Worm (Caenorhabditis elegans) whole organism, dauer: ENCODE results near the gene T24F1.4.

Experiments
- unc-62 ChIP-seq: sonication (generic microtip); optimal IDR thresholded peaks from 2 replicates; lab custom pipeline; 2017; ENCODE audit warnings: missing biosample characterization, missing genetic modification reagents, missing genetic modification characterization

Gene T24F1.4

ce11 chrII:11314165-11314564 is at the start of gene T24F1.4:
Gene T24F1.4 (minus strand): TSS chrII:11314265.
- TF ChIP-seq unc-62 = no peak

ce11 chrII:11361751-11362150 is 47.7 kb upstream of the T24F1.4 start:
- no peak for TF ChIP-seq unc-62

ce11 chrII:11353471-11353870 is 39.4 kb upstream of the T24F1.4 start:
- no peak for TF ChIP-seq unc-62

ce11 chrII:11351599-11351998 is 37.5 kb upstream of the T24F1.4 start, which contains the start of gene clh-2:
Gene clh-2 (plus strand): TSS chrII:11351899.
- TF ChIP-seq unc-62 = no peak

- no peak for TF ChIP-seq unc-62
Observed at ce11 chrII:11349892-11350291, 35.8 kb upstream of the T24F1.4 start, which contains the start of gene dph-5. Gene dph-5 (plus strand): TSS chrII:11350192.

- no peak for TF ChIP-seq unc-62
Observed at ce11 chrII:11347878-11348556, 34.0 kb upstream of the T24F1.4 start, which contains the start of the genes B0491.6 and pigm-1. Gene B0491.6 (minus strand): TSS chrII:11348343. Gene pigm-1 (plus strand): TSS chrII:11348445.

ce11 chrII:11345570-11346029 is 31.5 kb upstream of the T24F1.4 start, which contains the start of gene nduf-11:
Gene nduf-11 (minus strand): TSS chrII:11345620.
- no peak for TF ChIP-seq unc-62

- no peak for TF ChIP-seq unc-62
Observed at ce11 chrII:11344554-11344953, 30.5 kb upstream of the T24F1.4 start.

ce11 chrII:11343300-11343869 is 29.3 kb upstream of the T24F1.4 start, which contains the start of gene lgc-20:
Gene lgc-20 (minus strand): TSS chrII:11343610.
- no peak for TF ChIP-seq unc-62

- TF ChIP-seq unc-62 = no peak
Observed at ce11 chrII:11339507-11339906, 25.4 kb upstream of the T24F1.4 start, which contains the start of gene rmd-3. Gene rmd-3 (minus strand): TSS chrII:11339607.

- no peak for TF ChIP-seq unc-62
Observed at ce11 chrII:11337497-11338040, 23.5 kb upstream of the T24F1.4 start, which contains the start of gene sqt-1. Gene sqt-1 (minus strand): TSS chrII:11337837.

ce11 chrII:11336640-11337241 is 22.7 kb upstream of the T24F1.4 start:
- TF ChIP-seq unc-62 = no peak

ce11 chrII:11336163-11336562 is 22.1 kb upstream of the T24F1.4 start:
- no peak for TF ChIP-seq unc-62

ce11 chrII:11335670-11336069 is 21.6 kb upstream of the T24F1.4 start:
- no peak for TF ChIP-seq unc-62

ce11 chrII:11333846-11334638 is 20.0 kb upstream of the T24F1.4 start:
- TF ChIP-seq unc-62 = no peak

ce11 chrII:11333375-11333774 is 19.3 kb upstream of the T24F1.4 start:
- no peak for TF ChIP-seq unc-62
